Worm (Caenorhabditis elegans) whole organism, early embryonic: ENCODE results near the gene kel-10.

ENCODE experiments used
- F13C5.2 ChIP-seq: sonication (generic microtip); optimal IDR thresholded peaks from 2 replicates; lab custom pipeline; 2017; ENCODE audit warnings: mild to moderate bottlenecking, missing genetic modification characterization, inconsistent platforms, missing compliant biosample characterization
- flt-1 ChIP-seq: fragments of 200-800 bp; sonication (Bioruptor generic); IDR thresholded peaks from 2 replicates; pipeline ENCODE4 v1.3.6; 2022; ENCODE audit warnings: missing genetic modification characterization, missing compliant biosample characterization
- tbx-37 ChIP-seq: fragments of 200-800 bp; sonication (Bioruptor generic); conservative IDR thresholded peaks from 2 replicates; pipeline ENCODE4 v1.3.6; 2022; ENCODE audit warnings: missing genetic modification reagents, missing genetic modification characterization, missing compliant biosample characterization

- TF ChIP-seq F13C5.2 (tag; lab: Kevin White, UChicago) (no peak), tbx-37 (no peak), flt-1 (no peak)
Measured at ce11 chrIII:10056033-10056432, 45.2 kb downstream of the kel-10 start, which contains the start of gene T16G12.10.
